Worm (Caenorhabditis elegans): ENCODE results near the gene swd-2.1.
A peak's percentile ranks its signal among the peaks of the same experiment; 100 is the strongest.

Gene swd-2.1

DNA sequence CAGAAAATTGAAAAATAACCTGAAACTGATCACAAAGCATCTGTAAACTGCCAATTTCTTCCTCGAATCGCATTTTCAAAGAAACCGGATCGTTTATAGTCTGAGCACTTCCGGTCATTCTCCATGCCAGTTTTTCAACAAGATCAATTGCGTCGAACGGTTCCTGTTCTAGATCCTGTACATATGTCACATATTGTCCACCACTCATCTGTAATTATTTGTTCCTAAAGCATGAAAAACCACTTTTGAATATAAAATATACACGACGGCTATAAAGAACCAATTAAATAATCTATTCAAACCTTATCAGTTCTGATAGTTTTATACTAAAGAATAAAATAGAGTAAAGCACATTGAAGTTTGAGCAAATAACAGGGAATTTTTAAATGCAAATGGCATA lies 6.5 kb downstream of the swd-2.1 start, which contains the start of gene sec-10 (continued):
- TF ChIP-seq chd-7 (tag; optimal IDR thresholded peaks at IDR 0.05) (no peak), repo-1 (tag; optimal IDR thresholded peaks at IDR 0.05) (peak; percentile 12), attf-6 (GFP tag; IDR thresholded peaks at IDR 0.05) (no peak), hmg-20 (GFP tag; IDR thresholded peaks at IDR 0.05) (no peak)

- TF ChIP-seq nfya-2 (GFP tag; IDR thresholded peaks at IDR 0.05) (no peak), repo-1 (tag; optimal IDR thresholded peaks at IDR 0.05) (no peak), nfyb-1 (GFP tag; IDR thresholded peaks at IDR 0.05) (no peak), nhr-80 (tag; optimal IDR thresholded peaks at IDR 0.05) (peak; percentile 63), hsf-1 (GFP tag; IDR thresholded peaks at IDR 0.05) (0 out of 2 replicates have a peak, but pooled peaks have one; percentile 44), Y53F4B.3 (GFP tag; IDR thresholded peaks at IDR 0.05) (no peak), hmg-20 (GFP tag; IDR thresholded peaks at IDR 0.05) (no peak), F52B5.7 (tag; optimal IDR thresholded peaks at IDR 0.05) (no peak), mel-28 (tag; optimal IDR thresholded peaks at IDR 0.05; ENCODE audit: borderline replicate concordance) (no peak)
Measured at ce11 chrIV:7783801-7784411, 8.1 kb downstream of the swd-2.1 start, which contains the start of gene tag-321. Gene tag-321 (minus strand): TSS chrIV:7783851.

DNA sequence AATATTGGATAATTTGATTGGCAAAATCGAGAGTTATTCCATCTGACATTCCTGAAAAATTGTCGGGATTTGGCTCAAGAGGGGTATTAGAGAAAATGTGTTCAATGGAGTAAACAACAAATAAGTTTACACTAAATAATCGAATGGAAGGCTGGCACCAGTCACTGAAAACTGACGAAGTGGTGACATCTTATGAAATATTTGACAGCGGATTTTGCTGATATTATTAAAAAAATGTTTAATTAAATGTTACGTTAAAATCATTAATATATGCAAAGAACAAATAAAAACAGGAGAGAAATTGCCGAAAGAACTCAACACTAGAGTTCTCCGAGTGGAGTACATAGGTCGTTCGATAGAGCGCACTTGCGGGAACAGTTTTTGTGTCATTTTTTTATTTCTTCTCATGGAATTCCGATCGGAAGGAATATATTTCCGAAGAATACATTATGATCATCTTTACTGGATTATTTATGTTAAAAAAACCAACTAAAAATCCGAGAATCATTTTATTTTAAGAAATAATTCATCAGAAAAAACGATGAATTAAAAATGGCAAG lies 9.8 kb downstream of the swd-2.1 start, which contains the start of gene tag-322:
Gene tag-322, minus strand, starts transcription at position 51 of the 560 bp plus-strand sequence.
- TF ChIP-seq lir-1 (GFP tag; conservative IDR thresholded peaks at IDR 0.05) (no peak), snpc-1.3 (tag; optimal IDR thresholded peaks at IDR 0.05; ENCODE audit: insufficient read depth) (peak; percentile 58), lin-35 (GFP tag; optimal IDR thresholded peaks at IDR 0.05) (peak in 1 of 3 experiments; percentile 62), nhr-90 (tag; optimal IDR thresholded peaks at IDR 0.05) (no peak), F22D6.2 (tag; optimal IDR thresholded peaks at IDR 0.05) (no peak), madf-3 (GFP tag; IDR thresholded peaks at IDR 0.05) (no peak), ekl-4 (GFP tag; IDR thresholded peaks at IDR 0.05) (peak; percentile 50; the same call in 1 of the 2 replicates), hlh-26 (GFP tag; conservative IDR thresholded peaks at IDR 0.05) (no peak), ceh-27 (GFP tag; optimal IDR thresholded peaks at IDR 0.05) (peak; percentile 1), attf-5 (GFP tag; optimal IDR thresholded peaks at IDR 0.05) (peak; percentile 19), ztf-26 (tag; optimal IDR thresholded peaks at IDR 0.05) (no peak), athp-1 (tag; optimal IDR thresholded peaks at IDR 0.05) (no peak), B0336.3 (GFP tag; IDR thresholded peaks at IDR 0.05) (0 out of 2 replicates have a peak, but pooled peaks have one; percentile 39), pbrm-1 (GFP tag; IDR thresholded peaks at IDR 0.05) (0 out of 2 replicates have a peak, but pooled peaks have one; percentile 30), F33H1.4 (GFP tag; IDR thresholded peaks at IDR 0.05) (peak; percentile 47; the same call in 1 of the 2 replicates), tbp1 (GFP tag; optimal IDR thresholded peaks at IDR 0.05) (peak; percentile 16), cebp-1 (GFP tag; IDR thresholded peaks at IDR 0.05) (no peak), cebp-1 (tag; optimal IDR thresholded peaks at IDR 0.05) (peak; percentile 41), snpc-4 (GFP tag; optimal IDR thresholded peaks at IDR 0.05) (no peak), snpc-4 (tag; optimal IDR thresholded peaks at IDR 0.05) (peak in 2 of 4 experiments; percentile 19 to 42), lsl-1 (GFP tag; optimal IDR thresholded peaks at IDR 0.05) (peak; percentile 19), ZK185.1 (tag; optimal IDR thresholded peaks at IDR 0.05; ENCODE audit: poor library complexity, severe bottlenecking) (peak; percentile 35), nhr-80 (tag; optimal IDR thresholded peaks at IDR 0.05) (no peak), ets-4 (GFP tag; optimal IDR thresholded peaks at IDR 0.05) (no peak), F49E8.2 (tag; optimal IDR thresholded peaks at IDR 0.05; ENCODE audit: insufficient read depth) (peak; percentile 39), madf-6 (GFP tag; IDR thresholded peaks at IDR 0.05) (peak; percentile 59), B0019.2 (GFP tag; conservative IDR thresholded peaks at IDR 0.05) (no peak), dox-1 (GFP tag; IDR thresholded peaks at IDR 0.05) (0 out of 2 replicates have a peak, but pooled peaks have one; percentile 26), nfyb-1 (GFP tag; IDR thresholded peaks at IDR 0.05) (peak; percentile 62; the same call in 1 of the 2 replicates), F23B12.7 (tag; optimal IDR thresholded peaks at IDR 0.05; ENCODE audit: insufficient read depth) (peak; percentile 28), lin-40 (tag; optimal IDR thresholded peaks at IDR 0.05) (peak; percentile 41), B0261.1 (tag; optimal IDR thresholded peaks at IDR 0.05) (no peak), hmg-1.2 (GFP tag; IDR thresholded peaks at IDR 0.05) (0 out of 2 replicates have a peak, but pooled peaks have one; percentile 6), mcd-1 (GFP tag; IDR thresholded peaks at IDR 0.05) (peak; percentile 93)
